Worm (Caenorhabditis elegans): ENCODE measurements around the gene nhr-269.

- TF ChIP-seq T22C8.4 (GFP tag; IDR thresholded peaks at IDR 0.05) (no peak), flt-1 (GFP tag; IDR thresholded peaks at IDR 0.05) (no peak), ref-1 (GFP tag; conservative IDR thresholded peaks at IDR 0.05) (no peak), ztf-23 (GFP tag; IDR thresholded peaks at IDR 0.05) (no peak), tab-1 (GFP tag; IDR thresholded peaks at IDR 0.05) (no peak), cog-1 (tag; optimal IDR thresholded peaks at IDR 0.05) (no peak), ztf-29 (GFP tag; IDR thresholded peaks at IDR 0.05) (no peak), med-1 (GFP tag; optimal IDR thresholded peaks at IDR 0.05; ENCODE audit: insufficient read depth) (no peak)
Measured at ce11 chrV:15412625-15413024, 43.0 kb upstream of the nhr-269 start, which contains the start of gene srbc-63.
